Worm (Caenorhabditis elegans) whole organism, late embryonic: ENCODE data around the gene warf-1.

Experiments used
- C08G9.2 ChIP-seq: sonication (generic microtip); optimal IDR thresholded peaks from 2 replicates; lab custom pipeline; 2016; ENCODE audit warnings: mild to moderate bottlenecking, missing genetic modification characterization, moderate library complexity, missing compliant biosample characterization
- F13H6.1 ChIP-seq: sonication (generic microtip); optimal IDR thresholded peaks from 2 replicates; lab custom pipeline; 2016; ENCODE audit warnings: missing genetic modification characterization, missing compliant biosample characterization
- K02D7.2 ChIP-seq: sonication (generic microtip); optimal IDR thresholded peaks from 2 replicates; lab custom pipeline; 2017; ENCODE audit warnings: mild to moderate bottlenecking, missing genetic modification characterization, missing compliant biosample characterization
- K09A11.1 ChIP-seq: sonication (generic microtip); optimal IDR thresholded peaks from 2 replicates; lab custom pipeline; 2017; ENCODE audit warnings: antibody characterized with exemption, mild to moderate bottlenecking, missing genetic modification characterization, missing compliant biosample characterization; ENCODE audit not compliant: insufficient read depth
- T23F11.4 ChIP-seq: fragments of 200-800 bp; sonication (Bioruptor generic); optimal IDR thresholded peaks from 2 replicates; lab custom pipeline; 2018; ENCODE audit warnings: mild to moderate bottlenecking, missing genetic modification characterization, missing compliant biosample characterization
- ahr-1 ChIP-seq: sonication (generic microtip); optimal IDR thresholded peaks from 2 replicates; lab custom pipeline; 2016; ENCODE audit warnings: missing genetic modification characterization, missing compliant biosample characterization
- ama-1 ChIP-seq: fragments of 150-350 bp; optimal IDR thresholded peaks from 2 replicates; lab custom pipeline; 2014
- ceh-18 ChIP-seq: sonication (generic microtip); optimal IDR thresholded peaks from 2 replicates; lab custom pipeline; 2016; ENCODE audit warnings: missing genetic modification characterization, missing compliant biosample characterization
- ceh-2 ChIP-seq: sonication (generic microtip); optimal IDR thresholded peaks from 2 replicates; lab custom pipeline; 2016; ENCODE audit warnings: missing genotype, missing genetic modification characterization, missing compliant biosample characterization
- ceh-24 ChIP-seq: sonication (generic microtip); optimal IDR thresholded peaks from 2 replicates; lab custom pipeline; 2016; ENCODE audit warnings: mild to moderate bottlenecking, missing genetic modification characterization, missing compliant biosample characterization
- ceh-31 ChIP-seq: sonication (generic microtip); optimal IDR thresholded peaks from 2 replicates; lab custom pipeline; 2016; ENCODE audit warnings: missing genetic modification characterization, missing compliant biosample characterization
- ceh-34 ChIP-seq: sonication (generic microtip); optimal IDR thresholded peaks from 2 replicates; lab custom pipeline; 2016; ENCODE audit warnings: mild to moderate bottlenecking, missing genetic modification characterization, missing compliant biosample characterization
- ceh-45 ChIP-seq: fragments of 200-800 bp; sonication (Bioruptor generic); IDR thresholded peaks from 2 replicates; pipeline ENCODE4 v1.3.6; 2022; ENCODE audit warnings: missing genetic modification reagents, missing genetic modification characterization, missing compliant biosample characterization
- ceh-48 ChIP-seq: sonication (generic microtip); optimal IDR thresholded peaks from 2 replicates; lab custom pipeline; 2016; ENCODE audit warnings: missing genetic modification characterization, inconsistent platforms, missing compliant biosample characterization
- ceh-9 ChIP-seq: sonication (generic microtip); optimal IDR thresholded peaks from 2 replicates; lab custom pipeline; 2016; ENCODE audit warnings: mild to moderate bottlenecking, missing genetic modification characterization, inconsistent platforms, missing compliant biosample characterization
- che-1 ChIP-seq: sonication (generic microtip); optimal IDR thresholded peaks from 2 replicates; lab custom pipeline; 2016; ENCODE audit warnings: mild to moderate bottlenecking, missing genetic modification characterization, missing compliant biosample characterization
- dmd-4 ChIP-seq: sonication (generic microtip); optimal IDR thresholded peaks from 2 replicates; lab custom pipeline; 2016; ENCODE audit warnings: borderline replicate concordance, missing genetic modification characterization, missing compliant biosample characterization
- dve-1 ChIP-seq: sonication (generic microtip); optimal IDR thresholded peaks from 2 replicates; lab custom pipeline; 2017; ENCODE audit warnings: antibody characterized with exemption, mild to moderate bottlenecking, missing genetic modification characterization, missing compliant biosample characterization
- elt-2 ChIP-seq: sonication (generic microtip); optimal IDR thresholded peaks from 2 replicates; lab custom pipeline; 2016; ENCODE audit warnings: missing genetic modification reagents, missing genetic modification characterization, missing compliant biosample characterization
- elt-4 ChIP-seq: sonication (generic microtip); optimal IDR thresholded peaks from 2 replicates; lab custom pipeline; 2016; ENCODE audit warnings: missing genetic modification characterization, missing compliant biosample characterization
- ets-4 ChIP-seq: sonication (generic microtip); optimal IDR thresholded peaks from 2 replicates; lab custom pipeline; 2016; ENCODE audit warnings: missing genetic modification characterization, missing compliant biosample characterization
- eyg-1 ChIP-seq: sonication (generic microtip); optimal IDR thresholded peaks from 2 replicates; lab custom pipeline; 2016; ENCODE audit warnings: missing genotype, missing genetic modification characterization, missing compliant biosample characterization
- fax-1 ChIP-seq: sonication (generic microtip); optimal IDR thresholded peaks from 2 replicates; lab custom pipeline; 2016; ENCODE audit warnings: missing genotype, missing genetic modification characterization, missing compliant biosample characterization
- fkh-10 ChIP-seq: fragments of 150-350 bp; optimal IDR thresholded peaks from 2 replicates; lab custom pipeline; 2014; ENCODE audit warnings: missing biosample characterization, missing genetic modification reagents, missing genetic modification characterization
- fkh-6 ChIP-seq: sonication (generic microtip); optimal IDR thresholded peaks from 2 replicates; lab custom pipeline; 2016; ENCODE audit warnings: missing genetic modification characterization, missing compliant biosample characterization
- hlh-13 ChIP-seq: fragments of 200-800 bp; sonication (Bioruptor generic); optimal IDR thresholded peaks from 2 replicates; lab custom pipeline; 2018; ENCODE audit warnings: mild to moderate bottlenecking, missing genetic modification characterization, missing compliant biosample characterization
- hlh-15 ChIP-seq: sonication (generic microtip); optimal IDR thresholded peaks from 2 replicates; lab custom pipeline; 2016; ENCODE audit warnings: missing genetic modification characterization, missing compliant biosample characterization
- hlh-6 ChIP-seq: sonication (generic microtip); optimal IDR thresholded peaks from 2 replicates; lab custom pipeline; 2016; ENCODE audit warnings: missing genotype, missing genetic modification characterization, missing compliant biosample characterization
- hlh-8 ChIP-seq: sonication (generic microtip); optimal IDR thresholded peaks from 2 replicates; lab custom pipeline; 2016; ENCODE audit warnings: missing genotype, missing genetic modification characterization, missing compliant biosample characterization
- lim-6 ChIP-seq: sonication (generic microtip); optimal IDR thresholded peaks from 2 replicates; lab custom pipeline; 2016; ENCODE audit warnings: missing genetic modification characterization, missing compliant biosample characterization
- madf-2 ChIP-seq: sonication (generic microtip); optimal IDR thresholded peaks from 2 replicates; lab custom pipeline; 2017; ENCODE audit warnings: missing genetic modification characterization, missing compliant biosample characterization
- nfya-1 ChIP-seq: sonication (generic microtip); optimal IDR thresholded peaks from 2 replicates; lab custom pipeline; 2017; ENCODE audit warnings: missing genetic modification characterization, mild to moderate bottlenecking, missing compliant biosample characterization, antibody characterized with exemption, moderate library complexity
- nhr-11 ChIP-seq: fragments of 150-350 bp; optimal IDR thresholded peaks from 2 replicates; lab custom pipeline; 2014; ENCODE audit warnings: missing biosample characterization, missing genetic modification characterization
- nhr-232 ChIP-seq: sonication (generic microtip); optimal IDR thresholded peaks from 2 replicates; lab custom pipeline; 2016; ENCODE audit warnings: missing genetic modification characterization, missing compliant biosample characterization
- pag-3 ChIP-seq: sonication (generic microtip); optimal IDR thresholded peaks from 2 replicates; lab custom pipeline; 2016; ENCODE audit warnings: missing compliant biosample characterization, missing genetic modification characterization, borderline replicate concordance
- pat-9 ChIP-seq: fragments of 200-800 bp; sonication (Bioruptor generic); optimal IDR thresholded peaks from 2 replicates; lab custom pipeline; 2018; ENCODE audit warnings: mild to moderate bottlenecking, missing genetic modification characterization, moderate library complexity, missing compliant biosample characterization
- pax-1 ChIP-seq: fragments of 150-350 bp; optimal IDR thresholded peaks from 2 replicates; lab custom pipeline; 2014; ENCODE audit warnings: missing biosample characterization, missing genetic modification characterization
- pqm-1 ChIP-seq: sonication (generic microtip); optimal IDR thresholded peaks from 2 replicates; lab custom pipeline; 2016; ENCODE audit warnings: missing genetic modification characterization, missing compliant biosample characterization
- pros-1 ChIP-seq: fragments of 150-350 bp; optimal IDR thresholded peaks from 2 replicates; lab custom pipeline; 2014; ENCODE audit warnings: missing biosample characterization, missing genetic modification reagents, missing genetic modification characterization
- sdc-2 ChIP-seq: sonication (generic microtip); optimal IDR thresholded peaks from 2 replicates; lab custom pipeline; 2016; ENCODE audit warnings: missing genotype, missing genetic modification characterization, missing compliant biosample characterization
- syd-9 ChIP-seq: sonication (generic microtip); optimal IDR thresholded peaks from 2 replicates; lab custom pipeline; 2016; ENCODE audit warnings: mild to moderate bottlenecking, missing genetic modification characterization, moderate library complexity, missing compliant biosample characterization
- tbx-2 ChIP-seq: sonication (generic microtip); optimal IDR thresholded peaks from 2 replicates; lab custom pipeline; 2016; ENCODE audit warnings: missing genetic modification characterization, missing compliant biosample characterization
- ttx-3 ChIP-seq: sonication (generic microtip); optimal IDR thresholded peaks from 2 replicates; lab custom pipeline; 2016; ENCODE audit warnings: missing genetic modification reagents, missing genetic modification characterization, missing compliant biosample characterization
- unc-3 ChIP-seq, 2 experiments: fragments of 200-800 bp in 1 of 2; sonication (Bioruptor generic) in 1 of 2; sonication (generic microtip) in 1 of 2; conservative IDR thresholded peaks in 1 of 2; optimal IDR thresholded peaks in 1 of 2; 2 replicates each; pipeline versions ENCODE4 v1.3.6 to Lab custom; 2016 to 2022; ENCODE audit warnings: missing compliant biosample characterization in 2 of 2, missing genetic modification characterization in 2 of 2, missing genetic modification reagents in 1 of 2
- unc-42 ChIP-seq: sonication (generic microtip); optimal IDR thresholded peaks from 2 replicates; lab custom pipeline; 2016; ENCODE audit warnings: missing genotype, missing genetic modification characterization, missing compliant biosample characterization
- unc-86 ChIP-seq: sonication (generic microtip); optimal IDR thresholded peaks from 2 replicates; lab custom pipeline; 2016; ENCODE audit warnings: missing genetic modification characterization, missing compliant biosample characterization
- zip-5 ChIP-seq: sonication (generic microtip); optimal IDR thresholded peaks from 2 replicates; lab custom pipeline; 2016; ENCODE audit warnings: missing genetic modification characterization, missing compliant biosample characterization

warf-1 gene

ce11 chrIV:7651120-7651519 is 16.5 kb downstream of the warf-1 start, which contains the start of gene cima-1:
TSS of gene cima-1 (plus strand) at chrIV:7651459.
- TF ChIP-seq dmd-4 (tag; lab: Kevin White, UChicago) (no peak), ttx-3 (no peak), hlh-13 (no peak), pros-1 (tag; lab: Kevin White, UChicago) (no peak), hlh-6 (tag; lab: Kevin White, UChicago) (no peak), hlh-15 (tag; lab: Kevin White, UChicago) (no peak), unc-86 (tag; lab: Kevin White, UChicago) (no peak), sdc-2 (no peak), nhr-232 (tag; lab: Kevin White, UChicago) (no peak), madf-2 (tag; lab: Kevin White, UChicago) (no peak), elt-2 (tag; lab: Kevin White, UChicago) (no peak), che-1 (no peak)

- TF ChIP-seq hlh-15 (tag; lab: Kevin White, UChicago) (no peak), elt-2 (tag; lab: Kevin White, UChicago) (peak; percentile 45), syd-9 (tag; lab: Kevin White, UChicago) (no peak), ceh-9 (no peak), dve-1 (tag; lab: Kevin White, UChicago) (no peak), fkh-10 (no peak)
Measured at ce11 chrIV:7653198-7653597, 18.6 kb downstream of the warf-1 start.

- TF ChIP-seq fax-1 (tag; lab: Kevin White, UChicago), result peak; percentile 74
- peak; percentile 19 for TF ChIP-seq ceh-18 (tag; lab: Kevin White, UChicago)
- TF ChIP-seq zip-5 (tag; lab: Kevin White, UChicago), result peak; percentile 56
- TF ChIP-seq fkh-10, result no peak
- TF ChIP-seq lim-6, result no peak
- TF ChIP-seq K02D7.2 (tag; lab: Kevin White, UChicago), result no peak
- peak; percentile 100 for TF ChIP-seq C08G9.2 (tag; lab: Kevin White, UChicago)
- no peak for TF ChIP-seq ceh-48 (tag; lab: Kevin White, UChicago)
- TF ChIP-seq F13H6.1 (tag; lab: Kevin White, UChicago), result peak; percentile 15
- peak; percentile 52 for TF ChIP-seq nfya-1 (tag; lab: Kevin White, UChicago)
- TF ChIP-seq T23F11.4 (GFP tag; lab: Kevin White, UChicago), result no peak
- TF ChIP-seq hlh-8, result peak; percentile 60
- no peak for TF ChIP-seq pat-9
- no peak for TF ChIP-seq pqm-1 (tag; lab: Kevin White, UChicago)
- peak; percentile 45 for TF ChIP-seq ets-4
- no peak for TF ChIP-seq pros-1 (tag; lab: Kevin White, UChicago)
- no peak for TF ChIP-seq elt-4 (tag; lab: Kevin White, UChicago)
- TF ChIP-seq nhr-11 (tag; lab: Kevin White, UChicago), result no peak
- peak; percentile 58 for TF ChIP-seq ceh-2 (tag; lab: Kevin White, UChicago)
- no peak for TF ChIP-seq ceh-24 (tag; lab: Kevin White, UChicago)
- peak; percentile 33 for TF ChIP-seq pag-3 (tag; lab: Kevin White, UChicago)
- no peak for TF ChIP-seq hlh-13
- TF ChIP-seq elt-2 (tag; lab: Kevin White, UChicago), result peak; percentile 43
- peak; percentile 91 for TF ChIP-seq ceh-31 (tag; lab: Kevin White, UChicago)
- TF ChIP-seq unc-3 (GFP tag; conservative IDR thresholded peaks at IDR 0.05; lab: Robert Waterston, UW), result no peak
- no peak for TF ChIP-seq unc-3 (tag; optimal IDR thresholded peaks at IDR 0.05; lab: Kevin White, UChicago)
- TF ChIP-seq unc-42, result peak; percentile 41
- no peak for TF ChIP-seq fkh-6 (tag; lab: Kevin White, UChicago)
- TF ChIP-seq ceh-34 (tag; lab: Kevin White, UChicago), result peak; percentile 54
- no peak for TF ChIP-seq pax-1 (tag; lab: Kevin White, UChicago)
- TF ChIP-seq eyg-1, result no peak
- peak; percentile 58 for TF ChIP-seq ahr-1
- no peak for TF ChIP-seq ceh-9
- TF ChIP-seq ttx-3, result no peak
- TF ChIP-seq ceh-45 (GFP tag; lab: Robert Waterston, UW), result no peak
- no peak for TF ChIP-seq sdc-2
- peak; percentile 89 for TF ChIP-seq tbx-2 (tag; lab: Kevin White, UChicago)
- TF ChIP-seq K09A11.1 (tag; lab: Kevin White, UChicago), result no peak
- TF ChIP-seq nhr-232 (tag; lab: Kevin White, UChicago), result no peak
- TF ChIP-seq che-1, result no peak
- TF ChIP-seq ama-1 (lab: Kevin White, UChicago), result no peak
- TF ChIP-seq dmd-4 (tag; lab: Kevin White, UChicago), result peak; percentile 54
Measured at ce11 chrIV:7654212-7654778, 19.7 kb downstream of the warf-1 start, which contains the start of gene nrde-4. TSS of gene nrde-4 (minus strand) at chrIV:7654262.
